Fruit fly (Drosophila melanogaster) whole organism, adult: Measurements from ENCODE around the gene CG6885.
A peak's percentile ranks its signal among the peaks of the same experiment; 100 is the strongest.

Source experiments
- CG11617 ChIP-seq: fragments of 200-800 bp; sonication (Bioruptor generic); optimal IDR thresholded peaks from 2 replicates; lab custom pipeline; 2017; ENCODE audit warnings: mild to moderate bottlenecking, missing biosample characterization, missing genetic modification reagents, missing genetic modification characterization
- CG14711 ChIP-seq: fragments of 200-800 bp; sonication (Bioruptor generic); optimal IDR thresholded peaks from 2 replicates; lab custom pipeline; 2018; ENCODE audit warnings: missing biosample characterization, mild to moderate bottlenecking, missing genetic modification characterization, moderate library complexity
- CG5204 ChIP-seq: fragments of 200-800 bp; sonication (Bioruptor generic); optimal IDR thresholded peaks from 2 replicates; lab custom pipeline; 2016; ENCODE audit warnings: missing biosample characterization, missing genetic modification characterization
- CG7045 ChIP-seq: fragments of 200-800 bp; sonication (Bioruptor generic); optimal IDR thresholded peaks from 2 replicates; lab custom pipeline; 2017; ENCODE audit warnings: missing biosample characterization, mild to moderate bottlenecking, missing genetic modification characterization
- Clk ChIP-seq: fragments of 200-800 bp; sonication (Bioruptor generic); optimal IDR thresholded peaks from 2 replicates; lab custom pipeline; 2017; ENCODE audit warnings: missing biosample characterization, missing genetic modification characterization
- Crg-1 ChIP-seq: fragments of 200-800 bp; sonication (Bioruptor generic); optimal IDR thresholded peaks from 2 replicates; lab custom pipeline; 2016; ENCODE audit warnings: missing biosample characterization, missing genetic modification characterization
- Mnt ChIP-seq: fragments of 200-800 bp; sonication (Bioruptor generic); optimal IDR thresholded peaks from 2 replicates; lab custom pipeline; 2016; ENCODE audit warnings: missing biosample characterization, mild to moderate bottlenecking, missing genetic modification characterization
- bab1 ChIP-seq: fragments of 200-800 bp; sonication (Bioruptor generic); optimal IDR thresholded peaks from 3 replicates; lab custom pipeline; 2019; ENCODE audit warnings: missing biosample characterization, mild to moderate bottlenecking, missing genetic modification characterization, moderate library complexity
- kay ChIP-seq: fragments of 200-800 bp; sonication (Bioruptor generic); peaks from one replicate; lab custom pipeline; 2016; ENCODE audit warnings: missing biosample characterization, missing genetic modification characterization, borderline replicate concordance
- ovo ChIP-seq: fragments of 200-800 bp; sonication (Bioruptor generic); optimal IDR thresholded peaks from 2 replicates; lab custom pipeline; 2016; ENCODE audit warnings: missing biosample characterization, missing genetic modification characterization
- pad ChIP-seq: fragments of 200-800 bp; sonication (Bioruptor generic); optimal IDR thresholded peaks from 3 replicates; lab custom pipeline; 2017; ENCODE audit warnings: missing biosample characterization, missing genetic modification characterization, mild to moderate bottlenecking, moderate library complexity, missing genetic modification reagents
- tj ChIP-seq: fragments of 200-800 bp; sonication (Bioruptor generic); optimal IDR thresholded peaks from 3 replicates; lab custom pipeline; 2017; ENCODE audit warnings: missing biosample characterization, mild to moderate bottlenecking, missing genetic modification characterization, moderate library complexity
- toe ChIP-seq: fragments of 200-800 bp; sonication (Bioruptor generic); optimal IDR thresholded peaks from 2 replicates; lab custom pipeline; 2016; ENCODE audit warnings: missing biosample characterization, missing genetic modification characterization

- TF ChIP-seq pad (no peak), Mnt (no peak), kay (GFP tag; lab: Kevin White, UChicago) (peak; percentile 80), CG14711 (tag; lab: Kevin White, UChicago) (no peak), Crg-1 (no peak), CG11617 (no peak), bab1 (GFP tag; lab: Kevin White, UChicago) (no peak), CG5204 (no peak), toe (GFP tag; lab: Kevin White, UChicago) (no peak), Clk (no peak), tj (GFP tag; lab: Kevin White, UChicago) (no peak), ovo (GFP tag; lab: Kevin White, UChicago) (no peak), CG7045 (GFP tag; lab: Kevin White, UChicago) (no peak)
Measured at dm6 chr3L:18760421-18761045, 16.2 kb downstream of the CG6885 start.
